Worm (Caenorhabditis elegans): ENCODE results near the gene F53B7.7.

DNA sequence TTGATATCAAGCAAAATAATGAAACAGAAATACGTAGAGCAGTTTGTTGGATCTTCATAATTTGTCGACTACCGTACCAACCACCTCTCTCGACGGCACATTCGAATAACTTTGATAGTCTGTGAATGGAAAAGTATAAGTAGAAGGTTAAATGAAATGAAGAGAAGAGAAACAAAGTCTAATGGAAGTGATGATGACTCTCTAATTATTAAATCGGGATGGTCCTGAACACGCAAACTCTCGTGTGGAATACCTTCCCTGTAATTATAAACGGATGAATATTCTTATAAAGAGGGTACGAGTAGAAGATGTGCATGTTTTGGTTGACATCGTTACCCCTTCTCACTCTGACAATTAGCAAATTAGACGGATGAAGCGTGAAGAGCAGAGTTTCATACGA, 23.9 kb downstream of the F53B7.7 start, which contains the start of the genes C13G3.12 and hot-6:
- TF ChIP-seq ama-1 (optimal IDR thresholded peaks at IDR 0.05) (no peak), F13C5.2 (tag; optimal IDR thresholded peaks at IDR 0.05) (no peak), aly-1 (tag; optimal IDR thresholded peaks at IDR 0.05) (no peak), sea-1 (GFP tag; conservative IDR thresholded peaks at IDR 0.05) (no peak), hnd-1 (tag; optimal IDR thresholded peaks at IDR 0.05) (no peak), flt-1 (GFP tag; IDR thresholded peaks at IDR 0.05) (no peak), tbx-11 (GFP tag; IDR thresholded peaks at IDR 0.05) (no peak), ceh-13 (GFP tag; optimal IDR thresholded peaks at IDR 0.05) (no peak), B0310.2 (tag; optimal IDR thresholded peaks at IDR 0.05) (no peak)
